Fruit fly (Drosophila melanogaster): Measurements from ENCODE around the gene Sgt.

Gene Sgt

DNA sequence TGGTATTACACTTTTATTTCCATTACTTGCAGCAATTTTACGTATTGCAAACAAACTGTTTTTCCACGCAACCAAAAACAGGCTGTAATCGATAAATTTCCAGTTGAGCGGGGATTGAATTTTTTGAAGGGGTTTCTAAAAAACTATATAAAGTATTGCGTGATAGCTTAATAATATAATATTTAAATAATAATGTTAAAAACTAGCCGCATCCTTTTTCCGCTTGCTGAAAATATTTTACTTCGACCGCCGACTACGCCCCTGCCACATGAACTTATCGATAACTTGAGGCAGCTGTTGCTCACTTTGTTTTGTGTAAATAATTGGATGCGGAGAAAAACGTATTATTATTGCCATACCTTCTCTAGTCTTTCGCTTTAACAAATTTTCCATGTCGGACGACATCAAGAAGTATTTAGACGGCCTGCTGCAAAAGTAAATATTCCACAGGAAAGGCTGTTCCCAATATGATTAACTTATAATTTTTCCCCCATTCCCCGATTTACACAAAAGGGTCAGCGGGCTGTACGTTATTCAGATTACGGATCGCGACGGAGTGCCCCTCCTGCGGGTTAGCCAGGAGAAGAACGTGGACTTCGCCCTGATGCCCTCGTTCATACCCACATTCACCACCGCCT lies 9.7 kb downstream of the Sgt start, which contains the start of the genes fws and Lamtor3 (continued):
- TF ChIP-seq CG8281 (tag; optimal IDR thresholded peaks at IDR 0.05) (peak; percentile 88), HHEX (GFP tag; optimal IDR thresholded peaks at IDR 0.05) (peak; percentile 98), CG11723 (GFP tag; optimal IDR thresholded peaks at IDR 0.05) (peak; percentile 94), yki (optimal IDR thresholded peaks at IDR 0.05) (no peak), CG5953 (GFP tag; IDR thresholded peaks at IDR 0.05) (peak; percentile 99), CG14014 (GFP tag; IDR thresholded peaks at IDR 0.05) (peak; percentile 99), CG18476 (GFP tag; optimal IDR thresholded peaks at IDR 0.05) (peak; percentile 94), CG5245 (GFP tag; optimal IDR thresholded peaks at IDR 0.05) (peak; percentile 92), Mad (GFP tag; optimal IDR thresholded peaks at IDR 0.05) (peak; percentile 96), CG17385 (GFP tag; optimal IDR thresholded peaks at IDR 0.05) (peak; percentile 96), CG15696 (tag; optimal IDR thresholded peaks at IDR 0.05) (peak; percentile 88), CG4424 (GFP tag; optimal IDR thresholded peaks at IDR 0.05) (peak; percentile 96), Taf1 (GFP tag; IDR thresholded peaks at IDR 0.05) (peak; percentile 99), CoRest (tag; optimal IDR thresholded peaks at IDR 0.05) (peak; percentile 98), CG14667 (GFP tag; IDR thresholded peaks at IDR 0.05) (peak; percentile 99), pum (GFP tag; optimal IDR thresholded peaks at IDR 0.05) (peak; percentile 68), corto (GFP tag; optimal IDR thresholded peaks at IDR 0.05) (peak; percentile 91), Fer1 (GFP tag; optimal IDR thresholded peaks at IDR 0.05) (peak; percentile 96), nerfin-2 (GFP tag; IDR thresholded peaks at IDR 0.05; ENCODE audit: partially characterized antibody) (0 out of 2 replicates have a peak, but pooled peaks have one; percentile 42), gt (GFP tag; IDR thresholded peaks at IDR 0.05) (peak; percentile 98), CG1024 (GFP tag; IDR thresholded peaks at IDR 0.05) (peak; percentile 95), ci (GFP tag; IDR thresholded peaks at IDR 0.05) (peak; percentile 99), CG2202 (tag; optimal IDR thresholded peaks at IDR 0.05) (peak; percentile 98), twi (tag; optimal IDR thresholded peaks at IDR 0.05) (peak; percentile 92), CrebB (tag; optimal IDR thresholded peaks at IDR 0.05) (peak; percentile 95), CG12391 (tag; optimal IDR thresholded peaks at IDR 0.05) (peak; percentile 99), Hr39 (optimal IDR thresholded peaks at IDR 0.05) (no peak), CG4854 (GFP tag; optimal IDR thresholded peaks at IDR 0.05) (peak; percentile 89), wdn (GFP tag; IDR thresholded peaks at IDR 0.05) (peak; percentile 99), CG3726 (GFP tag; IDR thresholded peaks at IDR 0.05) (peak; percentile 98), sna (GFP tag; IDR thresholded peaks at IDR 0.05; ENCODE audit: partially characterized antibody) (0 out of 2 replicates have a peak, but pooled peaks have one; percentile 40), CG10979 (tag; optimal IDR thresholded peaks at IDR 0.05) (peak; percentile 96), Sox102F (GFP tag; optimal IDR thresholded peaks at IDR 0.05) (peak; percentile 99), danr (GFP tag; IDR thresholded peaks at IDR 0.05) (peak; percentile 97), C15 (GFP tag; IDR thresholded peaks at IDR 0.05) (peak; percentile 98), CG30431 (GFP tag; optimal IDR thresholded peaks at IDR 0.05) (peak; percentile 98), fu2 (GFP tag; optimal IDR thresholded peaks at IDR 0.05) (peak; percentile 87), CG4617 (GFP tag; optimal IDR thresholded peaks at IDR 0.05; ENCODE audit: borderline replicate concordance) (peak; percentile 95), CG30403 (GFP tag; optimal IDR thresholded peaks at IDR 0.05) (peak; percentile 96), CG7963 (GFP tag; IDR thresholded peaks at IDR 0.05; ENCODE audit: partially characterized antibody) (0 out of 3 replicates have a peak, but pooled peaks have one; percentile 43), gcm2 (GFP tag; optimal IDR thresholded peaks at IDR 0.05) (peak; percentile 85), CG4360 (GFP tag; IDR thresholded peaks at IDR 0.05) (peak; percentile 90), CG8359 (GFP tag; optimal IDR thresholded peaks at IDR 0.05; ENCODE audit: borderline replicate concordance) (peak; percentile 90), CG11093 (GFP tag; IDR thresholded peaks at IDR 0.05) (peak; percentile 99), phol (tag; optimal IDR thresholded peaks at IDR 0.05) (peak; percentile 98), sima (GFP tag; optimal IDR thresholded peaks at IDR 0.05) (peak; percentile 20), h (optimal IDR thresholded peaks at IDR 0.05) (no peak), CG13775 (GFP tag; optimal IDR thresholded peaks at IDR 0.05) (peak; percentile 99), shn (GFP tag; optimal IDR thresholded peaks at IDR 0.05) (peak; percentile 85), CG17328 (GFP tag; IDR thresholded peaks at IDR 0.05) (peak; percentile 99), ap (GFP tag; IDR thresholded peaks at IDR 0.05) (peak; percentile 98)
